Fruit fly (Drosophila melanogaster): ENCODE results near the gene obst-H.

The obst-H gene

DNA sequence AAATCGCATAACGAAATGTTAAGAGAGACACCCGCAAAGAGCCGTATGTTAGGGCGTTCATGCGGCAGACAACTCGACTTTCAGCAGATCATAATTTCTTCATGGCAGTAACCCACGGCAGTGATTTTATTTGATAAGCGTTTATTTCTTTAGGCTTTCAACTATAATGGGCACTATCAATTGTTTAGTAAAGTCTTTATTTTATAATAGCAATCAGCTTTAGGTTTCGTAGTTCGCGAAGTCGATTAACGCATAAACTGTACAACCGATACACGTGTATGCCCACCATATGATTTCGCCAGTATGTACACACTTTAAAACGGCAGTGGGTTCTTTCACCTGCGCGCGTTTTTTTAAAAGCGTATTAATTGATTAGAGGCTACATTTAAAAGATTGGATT is 20.8 kb downstream of the obst-H start, which contains the start of gene CG7841 (continued):
- TF ChIP-seq Abd-B (GFP tag; optimal IDR thresholded peaks at IDR 0.05) (peak; percentile 89), CG34224 (GFP tag; IDR thresholded peaks at IDR 0.05; ENCODE audit: partially characterized antibody) (no peak), ab (GFP tag; optimal IDR thresholded peaks at IDR 0.05) (peak; percentile 86), dmrt99B (tag; optimal IDR thresholded peaks at IDR 0.05) (peak; percentile 98), CG15269 (tag; optimal IDR thresholded peaks at IDR 0.05) (peak; percentile 98), CG13287 (GFP tag; IDR thresholded peaks at IDR 0.05; ENCODE audit: partially characterized antibody) (peak; percentile 42; the same call in 1 of the 2 replicates), CG3065 (GFP tag; optimal IDR thresholded peaks at IDR 0.05) (peak; percentile 92), CG43689 (GFP tag; IDR thresholded peaks at IDR 0.05) (no peak; the same call in 1 of the 2 replicates), CG12391 (tag; optimal IDR thresholded peaks at IDR 0.05) (peak; percentile 99), Neu2 (GFP tag; optimal IDR thresholded peaks at IDR 0.05; ENCODE audit: borderline replicate concordance) (peak; percentile 91), CG1529 (GFP tag; optimal IDR thresholded peaks at IDR 0.05) (peak; percentile 96), unc-4 (GFP tag; IDR thresholded peaks at IDR 0.05; ENCODE audit: partially characterized antibody) (no peak), NFAT (GFP tag; IDR thresholded peaks at IDR 0.05) (no peak; the same call in 1 of the 2 replicates), cas (GFP tag; IDR thresholded peaks at IDR 0.05) (peak; percentile 92; the same call in 1 of the 2 replicates), CG17186 (GFP tag; optimal IDR thresholded peaks at IDR 0.05) (peak; percentile 85), gce (GFP tag; IDR thresholded peaks at IDR 0.05) (peak; percentile 94; the same call in 2 of the 3 replicates), dm (GFP tag; optimal IDR thresholded peaks at IDR 0.05) (peak; percentile 96), CG2116 (GFP tag; optimal IDR thresholded peaks at IDR 0.05) (peak; percentile 87), Hr78 (GFP tag; optimal IDR thresholded peaks at IDR 0.05) (peak in 1 of 2 experiments; percentile 90), CG4424 (GFP tag; optimal IDR thresholded peaks at IDR 0.05) (peak; percentile 97), D19A (tag; optimal IDR thresholded peaks at IDR 0.05) (peak; percentile 97), dpn (GFP tag; optimal IDR thresholded peaks at IDR 0.05) (peak; percentile 96 to 97), lov (optimal IDR thresholded peaks at IDR 0.05) (no peak), lov (GFP tag; IDR thresholded peaks at IDR 0.05) (peak; percentile 97), twi (tag; optimal IDR thresholded peaks at IDR 0.05) (peak; percentile 96), hth (optimal IDR thresholded peaks at IDR 0.05) (no peak), lola (GFP tag; optimal IDR thresholded peaks at IDR 0.05) (peak in 1 of 3 experiments; percentile 98), Rfx (GFP tag; IDR thresholded peaks at IDR 0.05) (peak; percentile 98), MTF-1 (GFP tag; optimal IDR thresholded peaks at IDR 0.05; ENCODE audit: borderline replicate concordance) (peak; percentile 97), CG4730 (GFP tag; IDR thresholded peaks at IDR 0.05) (peak; percentile 84; the same call in 1 of the 2 replicates), CG12219 (GFP tag; optimal IDR thresholded peaks at IDR 0.05) (peak; percentile 99), ro (GFP tag; IDR thresholded peaks at IDR 0.05) (no peak), ERR (GFP tag; optimal IDR thresholded peaks at IDR 0.05) (peak; percentile 97), CG17328 (GFP tag; IDR thresholded peaks at IDR 0.05) (peak; percentile 98), otp (GFP tag; IDR thresholded peaks at IDR 0.05) (peak; percentile 96), CG12104 (GFP tag; optimal IDR thresholded peaks at IDR 0.05) (peak; percentile 97), Dref (GFP tag; IDR thresholded peaks at IDR 0.05) (0 out of 2 replicates have a peak, but pooled peaks have one; percentile 31), ATbp (GFP tag; optimal IDR thresholded peaks at IDR 0.05) (peak; percentile 96), btn (GFP tag; optimal IDR thresholded peaks at IDR 0.05) (peak; percentile 94), br (optimal IDR thresholded peaks at IDR 0.05) (no peak), CG18619 (GFP tag; optimal IDR thresholded peaks at IDR 0.05) (peak; percentile 97), HLHmδ (GFP tag; optimal IDR thresholded peaks at IDR 0.05) (peak; percentile 14), CG3281 (GFP tag; optimal IDR thresholded peaks at IDR 0.05) (peak; percentile 99), inv (GFP tag; IDR thresholded peaks at IDR 0.05; ENCODE audit: partially characterized antibody) (no peak), Taf1 (GFP tag; IDR thresholded peaks at IDR 0.05) (peak; percentile 89; the same call in 1 of the 2 replicates), nerfin-1 (tag; optimal IDR thresholded peaks at IDR 0.05) (peak; percentile 98), chif (GFP tag; optimal IDR thresholded peaks at IDR 0.05) (peak; percentile 97 to 98), prd (optimal IDR thresholded peaks at IDR 0.05) (no peak), prd (GFP tag; IDR thresholded peaks at IDR 0.05) (peak; percentile 94), CG10366 (GFP tag; IDR thresholded peaks at IDR 0.05) (peak; percentile 94), CG10431 (GFP tag; optimal IDR thresholded peaks at IDR 0.05) (peak; percentile 96)

Data from whole organism, embryonic.